Fruit fly (Drosophila melanogaster): ENCODE measurements around the gene nompC.

Gene nompC

dm6 chr2L:5342119-5342817 lies 3.7 kb upstream of the nompC start, which contains the start of gene Acsf2 (continued):
- TF ChIP-seq Hr83 (GFP tag; optimal IDR thresholded peaks at IDR 0.05; ENCODE audit: poor library complexity, severe bottlenecking) (no peak), N (GFP tag; optimal IDR thresholded peaks at IDR 0.05) (no peak), usp (GFP tag; optimal IDR thresholded peaks at IDR 0.05) (no peak)

- no peak for TF ChIP-seq HLH106 (tag; optimal IDR thresholded peaks at IDR 0.05)
- no peak for TF ChIP-seq GATAd (GFP tag; optimal IDR thresholded peaks at IDR 0.05)
- TF ChIP-seq foxo (GFP tag; optimal IDR thresholded peaks at IDR 0.05), result no peak
- TF ChIP-seq N (GFP tag; optimal IDR thresholded peaks at IDR 0.05), result no peak
- TF ChIP-seq OdsH (GFP tag; optimal IDR thresholded peaks at IDR 0.05), result no peak
- TF ChIP-seq Sp1 (GFP tag; optimal IDR thresholded peaks at IDR 0.05), result no peak
- no peak for TF ChIP-seq lola (GFP tag; optimal IDR thresholded peaks at IDR 0.05)
- TF ChIP-seq woc (GFP tag; optimal IDR thresholded peaks at IDR 0.05), result no peak
- no peak for TF ChIP-seq sv (GFP tag; optimal IDR thresholded peaks at IDR 0.05)
- TF ChIP-seq ey (GFP tag; optimal IDR thresholded peaks at IDR 0.05), result no peak
These were observed 2.6 kb downstream of the nompC start for dm6 chr2L:5348591-5348990.

- TF ChIP-seq h (GFP tag; optimal IDR thresholded peaks at IDR 0.05) (no peak), Vsx2 (GFP tag; optimal IDR thresholded peaks at IDR 0.05; ENCODE audit: partially characterized antibody) (no peak), dmrt93B (GFP tag; optimal IDR thresholded peaks at IDR 0.05) (no peak), HLH106 (tag; optimal IDR thresholded peaks at IDR 0.05) (no peak), woc (GFP tag; optimal IDR thresholded peaks at IDR 0.05) (no peak), Hr83 (GFP tag; optimal IDR thresholded peaks at IDR 0.05; ENCODE audit: poor library complexity, severe bottlenecking) (no peak), fru (GFP tag; optimal IDR thresholded peaks at IDR 0.05) (no peak), Sp1 (GFP tag; optimal IDR thresholded peaks at IDR 0.05) (no peak), usp (GFP tag; optimal IDR thresholded peaks at IDR 0.05) (no peak), ey (GFP tag; optimal IDR thresholded peaks at IDR 0.05) (no peak)
These were observed 7.5 kb downstream of the nompC start for dm6 chr2L:5353454-5353853.

dm6 chr2L:5362351-5362750 lies 16.4 kb downstream of the nompC start:
- no peak for TF ChIP-seq N (GFP tag; optimal IDR thresholded peaks at IDR 0.05)
- TF ChIP-seq Hr83 (GFP tag; optimal IDR thresholded peaks at IDR 0.05; ENCODE audit: poor library complexity, severe bottlenecking), result no peak
- TF ChIP-seq HLH106 (tag; optimal IDR thresholded peaks at IDR 0.05), result no peak
- TF ChIP-seq Dfd (GFP tag; optimal IDR thresholded peaks at IDR 0.05), result no peak
- no peak for TF ChIP-seq woc (GFP tag; optimal IDR thresholded peaks at IDR 0.05)
- no peak for TF ChIP-seq Dif (GFP tag; optimal IDR thresholded peaks at IDR 0.05; ENCODE audit: partially characterized antibody)
- TF ChIP-seq CG9705 (GFP tag; optimal IDR thresholded peaks at IDR 0.05), result no peak
- TF ChIP-seq foxo (GFP tag; optimal IDR thresholded peaks at IDR 0.05), result no peak
- no peak for TF ChIP-seq dmrt93B (GFP tag; optimal IDR thresholded peaks at IDR 0.05)

dm6 chr2L:5365841-5366240 lies 19.8 kb downstream of the nompC start:
- TF ChIP-seq Myc (optimal IDR thresholded peaks at IDR 0.05) (peak; percentile 90), CG9705 (GFP tag; optimal IDR thresholded peaks at IDR 0.05) (no peak), OdsH (GFP tag; optimal IDR thresholded peaks at IDR 0.05) (peak; percentile 13)

dm6 chr2L:5367983-5368382 lies 22.0 kb downstream of the nompC start:
- no peak for TF ChIP-seq Hr78 (GFP tag; optimal IDR thresholded peaks at IDR 0.05)
- TF ChIP-seq N (GFP tag; optimal IDR thresholded peaks at IDR 0.05), result no peak
- no peak for TF ChIP-seq dl (GFP tag; optimal IDR thresholded peaks at IDR 0.05; ENCODE audit: insufficient read depth in 1 of 2, partially characterized antibody in 2 of 2)
- TF ChIP-seq GATAd (GFP tag; optimal IDR thresholded peaks at IDR 0.05), result no peak
- TF ChIP-seq CG32264 (GFP tag; optimal IDR thresholded peaks at IDR 0.05), result no peak
- no peak for TF ChIP-seq sv (GFP tag; optimal IDR thresholded peaks at IDR 0.05)
- no peak for TF ChIP-seq tai (GFP tag; optimal IDR thresholded peaks at IDR 0.05)
- no peak for TF ChIP-seq pan (optimal IDR thresholded peaks at IDR 0.05)
- TF ChIP-seq Sp1 (GFP tag; optimal IDR thresholded peaks at IDR 0.05), result no peak
- no peak for TF ChIP-seq brk (GFP tag; optimal IDR thresholded peaks at IDR 0.05)
- TF ChIP-seq Myc (optimal IDR thresholded peaks at IDR 0.05), result no peak
- TF ChIP-seq Vsx2 (GFP tag; optimal IDR thresholded peaks at IDR 0.05; ENCODE audit: partially characterized antibody), result no peak
- no peak for TF ChIP-seq Dif (GFP tag; optimal IDR thresholded peaks at IDR 0.05; ENCODE audit: partially characterized antibody)
- TF ChIP-seq h (GFP tag; optimal IDR thresholded peaks at IDR 0.05), result no peak
